7 worm cellular contexts compared by ENCODE assay signal in the genomic region with DNA sequence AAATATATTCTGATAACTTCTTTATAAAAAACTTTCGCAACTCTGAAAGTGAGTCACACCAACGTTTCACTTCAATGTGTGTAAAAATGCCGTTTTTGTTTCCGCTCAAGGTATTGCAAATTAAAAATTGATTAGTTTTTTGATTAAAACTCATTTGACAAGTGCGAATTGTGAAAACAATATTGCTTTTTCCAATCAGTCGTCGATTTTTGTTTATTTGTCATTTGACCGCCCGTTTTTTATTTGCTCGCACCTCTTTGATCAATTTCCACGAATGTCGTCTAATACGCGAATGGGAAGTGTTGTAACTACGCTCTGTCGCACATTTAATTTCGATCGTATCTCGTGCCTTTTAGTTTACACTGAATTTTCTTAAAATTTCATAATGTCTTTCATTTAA.
A peak's percentile ranks its signal among the peaks of the same experiment; 100 is the strongest.
TF ChIP-seq lines count a peak whose summit lies in the region.

TSS of gene mvb-12 (plus strand) at position 375 of the 400 bp plus-strand sequence.

TF ChIP-seq in whole organism, L1 larva, 84 proteins besides CTCF, POLR2A, EP300 and RAD21 (continues in another document):
- peak; percentile 77 for TF ChIP-seq lin-14 (GFP tag; optimal IDR thresholded peaks at IDR 0.05; lab: Kevin White, UChicago)
- TF ChIP-seq xbp-1 (tag; optimal IDR thresholded peaks at IDR 0.05; lab: Kevin White, UChicago): peak; percentile 9
- peak; percentile 60 for TF ChIP-seq fkh-8 (tag; optimal IDR thresholded peaks at IDR 0.05; lab: Kevin White, UChicago)
- TF ChIP-seq tlp-1 (tag; optimal IDR thresholded peaks at IDR 0.05; lab: Kevin White, UChicago): no peak
- TF ChIP-seq mab-9 (GFP tag; IDR thresholded peaks at IDR 0.05; lab: Robert Waterston, UW): no peak
- peak; percentile 4 for TF ChIP-seq nhr-77 (tag; optimal IDR thresholded peaks at IDR 0.05; lab: Kevin White, UChicago)
- no peak for TF ChIP-seq nhr-85 (tag; lab: Kevin White, UChicago)
- peak; percentile 34 for TF ChIP-seq nhr-71 (tag; optimal IDR thresholded peaks at IDR 0.05; lab: Kevin White, UChicago)
- TF ChIP-seq C16A3.4 (tag; optimal IDR thresholded peaks at IDR 0.05; lab: Kevin White, UChicago): peak; percentile 2
- TF ChIP-seq lsy-2 (tag; optimal IDR thresholded peaks at IDR 0.05; lab: Kevin White, UChicago): peak in 1 of 2 experiments; percentile 46
- TF ChIP-seq aha-1 (tag; optimal IDR thresholded peaks at IDR 0.05; lab: Kevin White, UChicago): no peak
- peak in 1 of 2 experiments; percentile 13 for TF ChIP-seq mdl-1 (tag; optimal IDR thresholded peaks at IDR 0.05; lab: Kevin White, UChicago)

TF ChIP-seq in whole organism, L2 larva, 48 proteins besides CTCF, POLR2A, EP300 and RAD21 (continues in another document):
- TF ChIP-seq ama-1 (optimal IDR thresholded peaks at IDR 0.05; lab: Kevin White, UChicago) (no peak), unc-55 (GFP tag; optimal IDR thresholded peaks at IDR 0.05; lab: Kevin White, UChicago) (peak; percentile 40), nhr-6 (tag; optimal IDR thresholded peaks at IDR 0.05; lab: Kevin White, UChicago) (no peak), zag-1 (tag; optimal IDR thresholded peaks at IDR 0.05; lab: Kevin White, UChicago) (no peak), ceh-16 (tag; optimal IDR thresholded peaks at IDR 0.05; lab: Kevin White, UChicago) (no peak), nhr-129 (tag; optimal IDR thresholded peaks at IDR 0.05; lab: Kevin White, UChicago) (peak; percentile 43), nhr-21 (tag; optimal IDR thresholded peaks at IDR 0.05; lab: Kevin White, UChicago) (no peak), ztf-4 (tag; optimal IDR thresholded peaks at IDR 0.05; lab: Kevin White, UChicago) (no peak), ztf-11 (tag; optimal IDR thresholded peaks at IDR 0.05; lab: Kevin White, UChicago) (no peak), F13H6.1 (tag; optimal IDR thresholded peaks at IDR 0.05; lab: Kevin White, UChicago) (no peak), Y55F3AM.14 (GFP tag; optimal IDR thresholded peaks at IDR 0.05; lab: Kevin White, UChicago) (no peak), lin-11 (tag; optimal IDR thresholded peaks at IDR 0.05; lab: Kevin White, UChicago) (no peak), mab-5 (tag; optimal IDR thresholded peaks at IDR 0.05; lab: Kevin White, UChicago) (no peak)

TF ChIP-seq in whole organism, L3 larva, 47 proteins besides CTCF, POLR2A, EP300 and RAD21 (continues in another document):
- no peak for TF ChIP-seq lsy-12 (tag; optimal IDR thresholded peaks at IDR 0.05; lab: Kevin White, UChicago)
- TF ChIP-seq hmg-11 (tag; optimal IDR thresholded peaks at IDR 0.05; lab: Kevin White, UChicago): peak; percentile 23
- TF ChIP-seq nfya-1 (tag; optimal IDR thresholded peaks at IDR 0.05; lab: Kevin White, UChicago; ENCODE audit: insufficient read depth): peak; percentile 42
- no peak for TF ChIP-seq nhr-237 (tag; optimal IDR thresholded peaks at IDR 0.05; lab: Kevin White, UChicago)
- peak; percentile 41 for TF ChIP-seq elt-2 (tag; optimal IDR thresholded peaks at IDR 0.05; lab: Kevin White, UChicago)
- no peak for TF ChIP-seq ztf-11 (tag; optimal IDR thresholded peaks at IDR 0.05; lab: Kevin White, UChicago)
- peak; percentile 57 for TF ChIP-seq egl-5 (tag; optimal IDR thresholded peaks at IDR 0.05; lab: Kevin White, UChicago)
- TF ChIP-seq pha-4 (tag; optimal IDR thresholded peaks at IDR 0.05; lab: Kevin White, UChicago): peak; percentile 80
- TF ChIP-seq ceh-82 (tag; optimal IDR thresholded peaks at IDR 0.05; lab: Kevin White, UChicago): no peak
- no peak for TF ChIP-seq lin-39 (tag; optimal IDR thresholded peaks at IDR 0.05; lab: Kevin White, UChicago)
- no peak for TF ChIP-seq nhr-43 (tag; optimal IDR thresholded peaks at IDR 0.05; lab: Kevin White, UChicago; ENCODE audit: poor library complexity, severe bottlenecking)
- no peak for TF ChIP-seq elt-1 (tag; optimal IDR thresholded peaks at IDR 0.05; lab: Kevin White, UChicago)
- TF ChIP-seq nhr-67 (tag; optimal IDR thresholded peaks at IDR 0.05; lab: Kevin White, UChicago): no peak

TF ChIP-seq in whole organism, L4 larva, 104 proteins besides CTCF, POLR2A, EP300 and RAD21 (continues in another document):
- peak; percentile 65 for TF ChIP-seq dve-1 (tag; optimal IDR thresholded peaks at IDR 0.05; lab: Kevin White, UChicago; ENCODE audit: insufficient read depth)
- no peak for TF ChIP-seq Y48G9A.11 (GFP tag; IDR thresholded peaks at IDR 0.05; lab: Robert Waterston, UW)
- peak; percentile 7 for TF ChIP-seq nhr-28 (tag; optimal IDR thresholded peaks at IDR 0.05; lab: Kevin White, UChicago)
- TF ChIP-seq nhr-6 (tag; optimal IDR thresholded peaks at IDR 0.05; lab: Kevin White, UChicago): no peak
- 0 out of 2 replicates have a peak, but pooled peaks have one; percentile 10 for TF ChIP-seq dmd-6 (GFP tag; IDR thresholded peaks at IDR 0.05; lab: Robert Waterston, UW)
- TF ChIP-seq T20F7.1 (GFP tag; optimal IDR thresholded peaks at IDR 0.05; lab: Kevin White, UChicago): no peak
- TF ChIP-seq lir-3 (tag; optimal IDR thresholded peaks at IDR 0.05; lab: Kevin White, UChicago): no peak
- TF ChIP-seq nhr-76 (tag; optimal IDR thresholded peaks at IDR 0.05; lab: Kevin White, UChicago): no peak
- TF ChIP-seq lin-15B (tag; optimal IDR thresholded peaks at IDR 0.05; lab: Kevin White, UChicago): no peak
- no peak for TF ChIP-seq unc-130 (GFP tag; optimal IDR thresholded peaks at IDR 0.05; lab: Kevin White, UChicago)
- no peak for TF ChIP-seq daf-16 (GFP tag; optimal IDR thresholded peaks at IDR 0.05; lab: Kevin White, UChicago)
- TF ChIP-seq daf-16 (tag; optimal IDR thresholded peaks at IDR 0.05; lab: Kevin White, UChicago): peak; percentile 84
- no peak for TF ChIP-seq snpc-1.2 (GFP tag; IDR thresholded peaks at IDR 0.05; lab: Robert Waterston, UW)

TF ChIP-seq in whole organism, late embryonic, 69 proteins besides CTCF, POLR2A, EP300 and RAD21:
- TF ChIP-seq ceh-14 (tag; optimal IDR thresholded peaks at IDR 0.05; lab: Kevin White, UChicago) (peak; percentile 40), hlh-30 (tag; optimal IDR thresholded peaks at IDR 0.05; lab: Kevin White, UChicago; ENCODE audit: insufficient read depth) (peak; percentile 29), ceh-34 (tag; optimal IDR thresholded peaks at IDR 0.05; lab: Kevin White, UChicago) (no peak), eyg-1 (tag; optimal IDR thresholded peaks at IDR 0.05; lab: Kevin White, UChicago) (no peak)

TF ChIP-seq in whole organism, mixed stage, embryonic, 35 proteins besides CTCF, POLR2A, EP300 and RAD21:
- TF ChIP-seq mab-5 (tag; optimal IDR thresholded peaks at IDR 0.05; lab: Kevin White, UChicago): no peak
- TF ChIP-seq ces-1 (GFP tag; optimal IDR thresholded peaks at IDR 0.05; lab: Kevin White, UChicago): peak; percentile 8
TF ChIP-seq in whole organism, mixed stage, embryonic: peak in this region for 1.

TF ChIP-seq in whole organism, young adult, 124 proteins besides CTCF, POLR2A, EP300 and RAD21:
- peak; percentile 79 for TF ChIP-seq nhr-80 (tag; optimal IDR thresholded peaks at IDR 0.05; lab: Kevin White, UChicago)
- TF ChIP-seq attf-5 (GFP tag; optimal IDR thresholded peaks at IDR 0.05; lab: Kevin White, UChicago): peak; percentile 19
- 0 out of 2 replicates have a peak, but pooled peaks have one; percentile 20 for TF ChIP-seq nfyb-1 (GFP tag; IDR thresholded peaks at IDR 0.05; lab: Robert Waterston, UW)
- TF ChIP-seq mcd-1 (GFP tag; IDR thresholded peaks at IDR 0.05; lab: Robert Waterston, UW): 0 out of 2 replicates have a peak, but pooled peaks have one; percentile 20
- TF ChIP-seq cebp-1 (GFP tag; IDR thresholded peaks at IDR 0.05; lab: Robert Waterston, UW): peak; percentile 22; the same call in 1 of the 2 replicates
- TF ChIP-seq cebp-1 (tag; optimal IDR thresholded peaks at IDR 0.05; lab: Kevin White, UChicago): peak; percentile 79
- TF ChIP-seq egl-18 (GFP tag; IDR thresholded peaks at IDR 0.05; lab: Robert Waterston, UW): no peak
- no peak for TF ChIP-seq madf-8 (GFP tag; conservative IDR thresholded peaks at IDR 0.05; lab: Robert Waterston, UW)
- TF ChIP-seq let-607 (tag; optimal IDR thresholded peaks at IDR 0.05; lab: Kevin White, UChicago): peak in 1 of 2 experiments; percentile 4
